Worm (Caenorhabditis elegans): Measurements from ENCODE around the gene F45E12.5.
A peak's percentile ranks its signal among the peaks of the same experiment; 100 is the strongest.

F45E12.5 gene

DNA sequence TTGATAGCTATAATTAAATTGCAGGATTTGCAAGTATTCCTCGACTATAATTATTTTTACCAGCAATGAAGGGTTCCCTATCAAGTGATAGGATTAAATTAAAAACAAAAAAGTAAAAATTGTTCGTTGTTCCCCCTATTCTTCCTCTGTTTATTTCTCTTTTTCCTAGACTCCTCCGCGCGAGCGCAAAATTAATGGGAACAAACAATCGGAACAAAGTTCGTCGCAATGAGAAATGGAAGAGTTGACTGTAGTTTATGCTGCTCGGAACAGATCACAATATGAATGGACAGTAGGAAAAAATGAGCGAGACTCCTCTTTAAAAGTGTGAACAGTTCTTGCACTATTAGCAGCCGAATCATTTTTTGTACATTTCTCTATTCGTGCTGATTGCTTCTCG lies 30.8 kb upstream of the F45E12.5 start:
- TF ChIP-seq nhr-11 (tag; optimal IDR thresholded peaks at IDR 0.05) (no peak), nhr-85 (tag) (no peak)

DNA sequence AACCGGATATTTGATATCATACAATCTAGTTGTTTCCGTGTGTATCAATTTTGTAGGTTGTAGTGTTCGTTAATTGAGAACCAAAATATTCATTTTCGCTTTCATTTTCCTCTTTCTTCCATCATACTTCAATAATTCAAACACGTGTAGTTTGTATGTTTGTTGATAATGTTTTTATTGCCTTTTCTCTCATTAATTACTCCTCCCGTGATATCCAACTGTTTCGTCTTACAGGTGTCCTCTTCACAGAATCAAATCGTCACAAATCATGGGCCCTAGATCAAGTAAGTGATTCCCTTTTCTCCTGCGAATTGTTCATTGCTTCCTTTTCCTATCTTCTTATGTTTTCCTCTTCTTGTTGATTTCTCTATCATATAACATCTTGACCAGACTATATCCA lies 29.1 kb upstream of the F45E12.5 start, which contains the start of gene nhr-21:
Gene nhr-21 (plus strand): TSS at position 235 of the 400 bp plus-strand sequence.
- TF ChIP-seq dsc-1 (tag; optimal IDR thresholded peaks at IDR 0.05) = no peak
- TF ChIP-seq hlh-17 (GFP tag; optimal IDR thresholded peaks at IDR 0.05; ENCODE audit: borderline replicate concordance) = no peak
- TF ChIP-seq mep-1 (tag; optimal IDR thresholded peaks at IDR 0.05) = no peak
- no peak for TF ChIP-seq nhr-237 (tag; optimal IDR thresholded peaks at IDR 0.05)
- TF ChIP-seq lin-14 (GFP tag; optimal IDR thresholded peaks at IDR 0.05) = peak; percentile 85
- no peak for TF ChIP-seq fkh-8 (tag; optimal IDR thresholded peaks at IDR 0.05)
- TF ChIP-seq egl-13 (tag; optimal IDR thresholded peaks at IDR 0.05) = no peak
- no peak for TF ChIP-seq ceh-88 (GFP tag; IDR thresholded peaks at IDR 0.05)
- no peak for TF ChIP-seq egl-27 (tag; optimal IDR thresholded peaks at IDR 0.05)
- TF ChIP-seq tbx-2 (tag; optimal IDR thresholded peaks at IDR 0.05) = peak; percentile 35
- no peak for TF ChIP-seq sup-37 (GFP tag; optimal IDR thresholded peaks at IDR 0.05)
- no peak for TF ChIP-seq isw-1 (GFP tag; IDR thresholded peaks at IDR 0.05)
- peak; percentile 14 for TF ChIP-seq rnt-1 (tag; optimal IDR thresholded peaks at IDR 0.05)
- TF ChIP-seq C16A3.4 (tag; optimal IDR thresholded peaks at IDR 0.05) = peak; percentile 23
- no peak for TF ChIP-seq elt-2 (tag; optimal IDR thresholded peaks at IDR 0.05)
- TF ChIP-seq pax-3 (tag; optimal IDR thresholded peaks at IDR 0.05) = no peak
- TF ChIP-seq fos-1 (tag; optimal IDR thresholded peaks at IDR 0.05) = peak; percentile 18
- TF ChIP-seq Y116A8C.19 (tag; optimal IDR thresholded peaks at IDR 0.05; ENCODE audit: borderline replicate concordance) = no peak
- TF ChIP-seq ces-1 (GFP tag; optimal IDR thresholded peaks at IDR 0.05) = no peak
- no peak for TF ChIP-seq fkh-10 (GFP tag; optimal IDR thresholded peaks at IDR 0.05)
- TF ChIP-seq mab-9 (GFP tag; IDR thresholded peaks at IDR 0.05) = no peak
- no peak for TF ChIP-seq aha-1 (tag; optimal IDR thresholded peaks at IDR 0.05)
- TF ChIP-seq ets-5 (GFP tag; IDR thresholded peaks at IDR 0.05) = no peak
- no peak for TF ChIP-seq sptf-1 (tag; optimal IDR thresholded peaks at IDR 0.05)
- no peak for TF ChIP-seq grh-1 (GFP tag; IDR thresholded peaks at IDR 0.05)
- TF ChIP-seq alr-1 (tag; optimal IDR thresholded peaks at IDR 0.05; ENCODE audit: borderline replicate concordance) = no peak
- no peak for TF ChIP-seq mef-2 (tag; optimal IDR thresholded peaks at IDR 0.05)
- TF ChIP-seq lir-3 (tag; optimal IDR thresholded peaks at IDR 0.05; ENCODE audit: poor library complexity) = no peak
- TF ChIP-seq xbp-1 (tag; optimal IDR thresholded peaks at IDR 0.05) = no peak
- TF ChIP-seq snu-23 (GFP tag; optimal IDR thresholded peaks at IDR 0.05) = peak; percentile 66
- TF ChIP-seq lsy-2 (tag; optimal IDR thresholded peaks at IDR 0.05) = peak; percentile 28 to 40
- TF ChIP-seq elt-3 (tag; optimal IDR thresholded peaks at IDR 0.05) = peak in 5 of 6 experiments; percentile 46 to 91 (median 62)
- TF ChIP-seq aly-2 (tag; optimal IDR thresholded peaks at IDR 0.05) = no peak
- TF ChIP-seq dpl-1 (GFP tag; optimal IDR thresholded peaks at IDR 0.05) = no peak
- peak; percentile 46 for TF ChIP-seq nhr-47 (tag; optimal IDR thresholded peaks at IDR 0.05)
- TF ChIP-seq irx-1 (tag; optimal IDR thresholded peaks at IDR 0.05) = peak; percentile 44
- no peak for TF ChIP-seq zag-1 (tag; optimal IDR thresholded peaks at IDR 0.05)
- no peak for TF ChIP-seq nhr-28 (tag; optimal IDR thresholded peaks at IDR 0.05)
- TF ChIP-seq skn-1 (tag; optimal IDR thresholded peaks at IDR 0.05) = no peak
- no peak for TF ChIP-seq swsn-7 (tag; optimal IDR thresholded peaks at IDR 0.05)
- no peak for TF ChIP-seq pag-3 (tag; optimal IDR thresholded peaks at IDR 0.05; ENCODE audit: borderline replicate concordance, insufficient read depth)
- no peak for TF ChIP-seq nhr-84 (tag; optimal IDR thresholded peaks at IDR 0.05)
- peak; percentile 28 for TF ChIP-seq unc-130 (tag; optimal IDR thresholded peaks at IDR 0.05)
- no peak for TF ChIP-seq sox-4 (tag; optimal IDR thresholded peaks at IDR 0.05)
- TF ChIP-seq unc-86 (tag; optimal IDR thresholded peaks at IDR 0.05) = no peak
- TF ChIP-seq ama-1 (optimal IDR thresholded peaks at IDR 0.05) = no peak
- no peak for TF ChIP-seq ceh-90 (tag; optimal IDR thresholded peaks at IDR 0.05)
- no peak for TF ChIP-seq F16B12.6 (tag; optimal IDR thresholded peaks at IDR 0.05)
- TF ChIP-seq tlp-1 (tag; optimal IDR thresholded peaks at IDR 0.05) = no peak
- no peak for TF ChIP-seq hlh-4 (tag; optimal IDR thresholded peaks at IDR 0.05)
